Worm (Caenorhabditis elegans) whole organism, L3 larva: ENCODE data around the gene gba-2.

Experiments used
- ceh-82 ChIP-seq: fragments of 150-350 bp; optimal IDR thresholded peaks from 2 replicates; lab custom pipeline; 2014; ENCODE audit warnings: missing biosample characterization, missing genetic modification characterization
- fkh-10 ChIP-seq: sonication (generic microtip); optimal IDR thresholded peaks from 2 replicates; lab custom pipeline; 2017; ENCODE audit warnings: missing biosample characterization, missing genetic modification reagents, missing genetic modification characterization
- nhr-11 ChIP-seq: fragments of 150-350 bp; optimal IDR thresholded peaks from 2 replicates; lab custom pipeline; 2014; ENCODE audit warnings: missing biosample characterization, missing genetic modification characterization
- tbx-2 ChIP-seq: sonication (generic microtip); optimal IDR thresholded peaks from 2 replicates; lab custom pipeline; 2016; ENCODE audit warnings: mild to moderate bottlenecking, missing genetic modification characterization, missing compliant biosample characterization
- ztf-11 ChIP-seq: fragments of 150-350 bp; optimal IDR thresholded peaks from 2 replicates; lab custom pipeline; 2014; ENCODE audit warnings: missing biosample characterization, missing genetic modification characterization

DNA sequence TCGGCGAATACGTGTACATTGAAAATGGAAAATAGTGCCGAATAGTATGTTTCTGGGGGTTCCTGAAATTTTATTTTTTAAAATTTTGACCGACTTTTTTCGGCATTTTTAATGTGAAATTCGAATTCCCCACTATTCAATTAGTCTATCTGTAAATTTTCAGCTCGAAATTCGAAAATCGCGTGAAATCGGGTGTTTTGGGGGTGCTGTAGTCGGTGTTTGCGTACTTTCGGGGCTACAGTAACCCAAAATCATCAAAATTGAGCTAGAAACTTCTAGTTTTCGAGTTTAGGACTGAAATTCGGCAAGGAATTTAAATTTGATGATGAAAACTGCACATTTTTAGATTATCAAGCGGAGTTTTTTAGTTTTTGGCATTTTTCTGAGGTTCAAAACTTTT lies 15.9 kb upstream of the gba-2 start:
- TF ChIP-seq tbx-2 (tag; lab: Kevin White, UChicago) (no peak), ceh-82 (no peak), fkh-10 (GFP tag; lab: Kevin White, UChicago) (no peak), nhr-11 (no peak), ztf-11 (tag; lab: Kevin White, UChicago) (no peak)
